Fruit fly (Drosophila melanogaster) Kc167 (cell line): ENCODE data around the gene Ir10a.

Experiments used
- Myc ChIP-seq: fragments of >200 bp; optimal IDR thresholded peaks from 2 replicates; lab custom pipeline; 2017; ENCODE audit warnings: missing external identifiers
- Sin3A ChIP-seq: fragments of >200 bp; optimal IDR thresholded peaks from 2 replicates; lab custom pipeline; 2018; ENCODE audit warnings: missing external identifiers
- h ChIP-seq: fragments of >200 bp; optimal IDR thresholded peaks from 3 replicates; lab custom pipeline; 2018; ENCODE audit warnings: missing external identifiers
- insv ChIP-seq: fragments of >200 bp; optimal IDR thresholded peaks from 3 replicates; lab custom pipeline; 2018; ENCODE audit warnings: missing external identifiers
- psq ChIP-seq: fragments of >200 bp; optimal IDR thresholded peaks from 2 replicates; lab custom pipeline; 2017; ENCODE audit warnings: missing external identifiers
- ttk ChIP-seq: sonication (Bioruptor generic); optimal IDR thresholded peaks from 2 replicates; lab custom pipeline; 2017; ENCODE audit warnings: missing external identifiers

Ir10a gene

DNA sequence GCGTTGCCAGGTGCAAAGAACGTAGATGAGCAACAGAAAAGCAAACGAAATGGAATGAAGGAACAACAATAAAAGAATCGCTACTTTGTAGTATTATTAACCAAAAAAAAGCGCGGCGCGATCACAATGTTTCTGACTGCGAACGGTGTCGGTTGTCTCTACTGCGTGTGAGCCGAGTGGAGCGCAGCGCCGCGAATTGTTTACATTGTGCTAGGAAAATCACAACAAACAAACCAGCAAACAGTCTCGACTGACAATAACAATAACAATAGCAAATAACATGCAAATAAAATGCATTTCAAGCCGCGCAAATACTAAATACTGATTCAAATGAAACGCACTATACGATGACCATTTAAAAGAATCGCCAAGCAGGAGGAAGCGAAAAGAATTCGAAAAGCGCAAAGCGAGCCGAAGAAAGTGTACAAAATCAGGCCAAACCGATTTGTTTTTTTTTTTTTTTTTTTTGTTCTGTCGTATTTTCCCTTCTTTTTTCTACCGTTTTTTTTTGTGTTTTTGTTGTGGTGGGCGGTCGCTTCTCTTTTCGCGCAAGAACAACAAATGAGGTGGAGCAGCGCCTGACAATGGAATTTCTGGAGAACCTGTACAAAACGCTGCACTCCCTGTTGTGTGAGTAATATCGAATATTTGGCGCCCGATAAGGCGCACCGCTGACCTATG, 29.0 kb upstream of the Ir10a start, which contains the start of the genes CG34348 and Kap3:
Gene CG34348, plus strand, starts transcription at position 6 of the 681 bp plus-strand sequence.
Gene Kap3, minus strand, starts transcription at position 217 of the 681 bp plus-strand sequence.
- TF ChIP-seq h (lab: Kevin White, UChicago) (no peak), insv (no peak), Sin3A (lab: Kevin White, UChicago) (no peak), Myc (lab: Kevin White, UChicago) (no peak), ttk (lab: Kevin White, UChicago) (no peak), psq (no peak)

DNA sequence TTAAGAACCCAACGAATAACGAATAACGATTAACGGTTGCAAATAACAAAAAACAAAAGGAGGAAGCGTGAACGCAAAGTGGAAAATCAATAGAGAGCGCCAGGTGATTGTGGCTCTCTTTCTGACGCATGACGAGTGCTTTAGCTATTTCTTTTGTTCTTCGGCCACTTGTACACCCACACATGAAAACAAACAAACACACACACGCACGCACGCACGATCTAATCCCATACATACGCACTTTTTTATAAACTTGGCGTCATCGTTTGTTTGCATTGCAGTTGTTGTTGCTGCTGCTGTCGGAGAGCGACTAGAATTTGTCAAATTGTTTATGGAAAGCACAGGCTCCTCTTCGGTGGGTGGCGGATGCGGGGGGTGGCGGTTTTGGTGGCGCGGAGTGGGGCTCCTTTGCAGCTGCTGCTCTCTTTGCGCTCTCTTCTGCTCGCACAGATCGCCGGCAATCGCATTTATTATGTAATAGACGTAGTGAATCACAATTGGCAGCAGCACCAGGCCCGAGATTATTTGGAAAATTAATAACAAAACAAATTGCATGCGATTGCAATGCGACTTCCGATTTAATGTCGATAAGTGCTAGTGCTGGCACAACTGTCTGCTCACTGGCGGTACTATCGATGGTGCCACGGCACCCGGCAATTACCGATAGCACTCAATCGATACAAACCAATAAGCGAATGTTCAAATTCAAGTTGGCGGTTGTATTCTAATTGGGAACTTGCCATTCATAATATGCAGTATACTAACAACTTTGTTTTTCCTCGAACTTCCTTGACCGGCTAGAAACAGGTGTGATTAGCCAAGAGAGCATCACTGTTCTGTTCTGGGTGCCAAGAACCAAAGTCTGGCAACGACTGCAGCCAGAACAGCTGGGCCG, 28.2 kb upstream of the Ir10a start:
- no peak for TF ChIP-seq ttk (lab: Kevin White, UChicago)
- no peak for TF ChIP-seq Myc (lab: Kevin White, UChicago)
- no peak for TF ChIP-seq insv
- no peak for TF ChIP-seq Sin3A (lab: Kevin White, UChicago)
- TF ChIP-seq h (lab: Kevin White, UChicago) = no peak
- TF ChIP-seq psq = no peak

dm6 chrX:11338047-11338747, 27.2 kb upstream of the Ir10a start:
- TF ChIP-seq Myc (lab: Kevin White, UChicago) (no peak), Sin3A (lab: Kevin White, UChicago) (no peak), ttk (lab: Kevin White, UChicago) (no peak), insv (no peak), h (lab: Kevin White, UChicago) (no peak), psq (no peak)

dm6 chrX:11326213-11326731, 15.3 kb upstream of the Ir10a start:
- TF ChIP-seq Sin3A (lab: Kevin White, UChicago) = no peak
- no peak for TF ChIP-seq insv
- no peak for TF ChIP-seq psq
- TF ChIP-seq Myc (lab: Kevin White, UChicago) = no peak
- TF ChIP-seq h (lab: Kevin White, UChicago) = no peak
- no peak for TF ChIP-seq ttk (lab: Kevin White, UChicago)

dm6 chrX:11325175-11325768, 14.3 kb upstream of the Ir10a start, which contains the start of gene Gapvd1:
Gapvd1 (plus strand) TSS chrX:11325385.
- TF ChIP-seq h (lab: Kevin White, UChicago) (no peak), Myc (lab: Kevin White, UChicago) (no peak), Sin3A (lab: Kevin White, UChicago) (no peak), insv (no peak), ttk (lab: Kevin White, UChicago) (no peak), psq (no peak)

DNA sequence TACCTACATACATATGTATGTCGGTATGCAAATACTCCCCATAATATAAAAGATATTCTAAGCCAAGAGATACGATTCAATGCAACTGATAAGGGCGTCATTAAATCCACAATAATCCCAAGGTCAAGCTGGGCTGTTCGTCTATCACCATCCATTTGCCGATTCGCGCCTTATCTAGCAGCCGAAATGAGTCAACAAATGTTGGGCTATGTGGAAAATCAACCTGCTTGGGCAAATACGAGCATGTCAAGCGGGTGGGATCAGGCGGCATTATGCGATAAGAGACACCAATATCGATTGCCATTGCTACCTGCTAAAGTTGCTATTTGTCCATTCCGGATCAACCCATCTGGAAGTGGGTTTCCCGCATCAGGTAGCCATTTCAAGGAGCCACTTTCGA, 11.7 kb upstream of the Ir10a start:
- TF ChIP-seq h (lab: Kevin White, UChicago) (no peak), psq (no peak), Sin3A (lab: Kevin White, UChicago) (no peak), Myc (lab: Kevin White, UChicago) (no peak), insv (no peak), ttk (lab: Kevin White, UChicago) (no peak)

DNA sequence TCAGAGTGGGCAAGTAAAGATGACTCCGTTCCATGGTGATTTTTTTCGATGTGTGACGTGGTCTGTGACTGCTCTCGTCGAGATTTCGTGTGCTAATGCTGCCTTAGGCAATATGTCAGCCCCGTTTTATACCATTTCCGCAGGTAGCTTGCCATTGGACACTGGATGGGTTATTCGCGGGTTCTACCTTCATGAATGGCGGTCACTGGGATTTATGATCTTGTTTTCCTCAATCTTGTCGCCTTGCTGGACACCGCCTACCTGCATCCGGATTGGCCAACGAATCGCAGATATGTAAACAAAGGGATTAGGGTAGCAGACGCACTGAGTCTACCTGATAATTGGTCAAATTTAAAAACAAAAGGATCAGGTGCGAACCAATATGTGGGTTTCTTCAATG, 11.2 kb upstream of the Ir10a start, which contains the start of gene sisA:
Gene sisA, minus strand, starts transcription at position 101 of the 400 bp plus-strand sequence.
- no peak for TF ChIP-seq psq
- no peak for TF ChIP-seq insv
- no peak for TF ChIP-seq h (lab: Kevin White, UChicago)
- TF ChIP-seq Myc (lab: Kevin White, UChicago) = no peak
- TF ChIP-seq Sin3A (lab: Kevin White, UChicago) = no peak

DNA sequence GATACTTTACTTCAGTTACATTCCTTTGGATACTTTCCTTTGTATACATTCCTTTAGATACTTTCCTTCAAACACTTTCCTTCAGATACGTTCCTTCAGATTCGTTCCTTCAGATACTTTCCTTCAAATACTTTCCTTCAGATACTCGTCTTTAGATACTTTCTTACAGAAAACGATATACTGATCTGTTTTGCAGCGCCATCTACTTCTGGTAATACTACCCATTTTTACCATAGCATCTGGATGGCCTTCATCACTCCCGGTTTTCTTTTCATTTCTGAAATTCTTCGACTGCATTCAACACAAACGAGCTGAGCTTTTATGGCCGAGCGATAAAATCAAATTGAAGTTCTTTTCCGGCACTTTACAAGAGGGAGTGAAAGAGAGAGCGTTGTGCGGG, 8.9 kb upstream of the Ir10a start:
- TF ChIP-seq Myc (lab: Kevin White, UChicago) (no peak), psq (no peak), ttk (lab: Kevin White, UChicago) (no peak), Sin3A (lab: Kevin White, UChicago) (no peak)

DNA sequence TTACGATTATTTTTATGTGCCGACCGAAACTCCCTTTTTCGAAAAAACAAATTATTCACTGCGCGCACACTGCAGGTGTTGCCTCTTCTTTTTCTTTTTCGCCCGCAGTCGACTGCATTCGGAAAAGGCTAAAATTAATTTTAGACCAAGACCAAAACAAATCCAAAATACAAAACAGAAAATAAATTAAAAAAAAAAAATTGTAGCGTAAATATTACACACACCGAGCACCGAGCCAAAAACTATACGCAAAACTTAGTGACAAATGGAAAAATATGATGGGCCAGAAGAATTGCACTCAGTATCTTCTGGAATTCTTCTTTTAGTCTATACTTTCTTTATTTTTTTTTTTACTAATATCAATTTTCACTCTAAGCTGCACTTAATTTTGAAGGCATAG, 8.3 kb downstream of the Ir10a start, which contains the start of gene CG44422:
Gene CG44422, minus strand, starts transcription at position 101 of the 400 bp plus-strand sequence.
- no peak for TF ChIP-seq ttk (lab: Kevin White, UChicago)
- TF ChIP-seq h (lab: Kevin White, UChicago) = no peak
- no peak for TF ChIP-seq psq
- no peak for TF ChIP-seq insv
- no peak for TF ChIP-seq Sin3A (lab: Kevin White, UChicago)
- TF ChIP-seq Myc (lab: Kevin White, UChicago) = no peak

- TF ChIP-seq insv (no peak), psq (no peak), h (lab: Kevin White, UChicago) (no peak), Sin3A (lab: Kevin White, UChicago) (no peak)
Observed at dm6 chrX:11295412-11296006, 15.5 kb downstream of the Ir10a start.

- TF ChIP-seq Sin3A (lab: Kevin White, UChicago) (no peak), Myc (lab: Kevin White, UChicago) (no peak), ttk (lab: Kevin White, UChicago) (no peak), h (lab: Kevin White, UChicago) (no peak), psq (no peak), insv (no peak)
Observed at dm6 chrX:11293567-11293966, 17.4 kb downstream of the Ir10a start.
